Worm (Caenorhabditis elegans): ENCODE data around the gene srw-17.
A peak's percentile ranks its signal among the peaks of the same experiment; 100 is the strongest.

Gene srw-17

DNA sequence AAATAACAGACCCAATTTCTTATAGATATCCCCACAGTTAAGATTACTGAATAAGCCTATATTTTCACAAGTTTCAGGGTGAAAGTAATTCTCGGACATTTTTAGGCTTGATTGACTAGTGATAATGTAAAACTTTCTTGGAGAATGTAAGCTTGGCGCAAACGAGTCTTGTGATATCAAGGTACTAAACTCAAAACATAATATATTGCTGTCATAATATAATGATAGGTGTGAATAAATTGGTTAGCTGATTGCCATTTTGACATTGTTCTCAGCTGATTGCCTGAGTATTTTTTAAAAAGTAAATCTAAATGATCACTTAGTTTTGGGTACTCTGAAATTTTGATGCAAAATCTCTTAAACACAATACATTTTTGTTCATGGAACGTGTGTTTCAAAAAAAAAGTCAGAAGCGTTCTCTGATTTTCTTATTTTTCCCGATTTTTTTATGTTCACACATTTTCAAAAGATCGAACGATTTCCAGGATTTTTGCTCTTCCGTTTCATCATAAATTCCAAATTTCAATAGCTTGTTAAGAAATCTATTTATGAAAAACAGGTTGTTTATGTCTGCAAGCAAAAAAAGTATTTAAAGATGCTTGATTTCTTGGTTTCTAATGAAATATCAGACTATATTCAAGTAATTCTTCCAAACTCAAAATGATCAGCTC, 4.6 kb upstream of the srw-17 start, which contains the start of the genes srw-19 and srx-51:
Gene srw-19, minus strand, starts transcription at position 101 of the 671 bp plus-strand sequence.
Gene srx-51, plus strand, starts transcription at position 621 of the 671 bp plus-strand sequence.
- no peak for TF ChIP-seq nhr-102 (tag; optimal IDR thresholded peaks at IDR 0.05)
- TF ChIP-seq Y48G9A.11 (GFP tag; IDR thresholded peaks at IDR 0.05): no peak
- TF ChIP-seq daf-8 (GFP tag; IDR thresholded peaks at IDR 0.05): no peak
- no peak for TF ChIP-seq fos-1 (tag; optimal IDR thresholded peaks at IDR 0.05)
- TF ChIP-seq zip-2 (tag; optimal IDR thresholded peaks at IDR 0.05): no peak
- TF ChIP-seq arid-1 (GFP tag; conservative IDR thresholded peaks at IDR 0.05): no peak
- no peak for TF ChIP-seq lin-38 (GFP tag; IDR thresholded peaks at IDR 0.05)
- no peak for TF ChIP-seq mep-1 (tag; optimal IDR thresholded peaks at IDR 0.05)
- TF ChIP-seq ZK546.5 (tag; optimal IDR thresholded peaks at IDR 0.05): no peak
- TF ChIP-seq nhr-6 (tag; optimal IDR thresholded peaks at IDR 0.05): no peak
- TF ChIP-seq Y75B8A.6 (GFP tag; IDR thresholded peaks at IDR 0.05): no peak
- no peak for TF ChIP-seq mxl-2 (GFP tag; conservative IDR thresholded peaks at IDR 0.05)
- TF ChIP-seq R02D3.7 (tag; optimal IDR thresholded peaks at IDR 0.05): no peak
- TF ChIP-seq zfp-3 (GFP tag; conservative IDR thresholded peaks at IDR 0.05): no peak

DNA sequence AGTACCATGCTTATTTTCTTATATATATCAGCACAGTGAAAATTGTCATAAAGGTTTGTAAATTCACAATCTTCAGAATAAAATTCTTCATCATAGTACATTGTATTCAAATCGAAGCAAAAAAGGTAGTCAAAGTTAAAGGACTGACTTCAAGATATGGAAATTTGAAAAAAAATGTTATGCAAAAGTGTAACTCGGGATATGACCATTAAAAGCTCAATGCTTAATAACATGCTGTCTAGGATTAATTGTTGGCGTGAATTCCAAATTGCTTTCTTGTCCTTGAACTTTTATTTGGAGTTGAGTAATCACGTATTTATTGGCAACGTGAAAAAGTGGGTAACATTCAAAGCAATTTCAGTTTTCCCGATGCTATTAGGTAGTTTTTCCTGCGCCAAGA, 2.1 kb downstream of the srw-17 start, which contains the start of gene srw-16:
Gene srw-16, minus strand, starts transcription at position 101 of the 400 bp plus-strand sequence.
- TF ChIP-seq spr-1 (tag; optimal IDR thresholded peaks at IDR 0.05) (no peak), pha-4 (GFP tag; IDR thresholded peaks at IDR 0.05) (no peak), pha-4 (tag; optimal IDR thresholded peaks at IDR 0.05) (no peak), madf-9 (GFP tag; conservative IDR thresholded peaks at IDR 0.05) (no peak), aha-1 (tag) (no peak), fos-1 (tag; optimal IDR thresholded peaks at IDR 0.05) (no peak), zip-2 (tag; optimal IDR thresholded peaks at IDR 0.05) (no peak), pqm-1 (tag; optimal IDR thresholded peaks at IDR 0.05) (no peak), lin-29 (GFP tag; IDR thresholded peaks at IDR 0.05) (no peak), lin-1 (GFP tag; IDR thresholded peaks at IDR 0.05) (no peak)

DNA sequence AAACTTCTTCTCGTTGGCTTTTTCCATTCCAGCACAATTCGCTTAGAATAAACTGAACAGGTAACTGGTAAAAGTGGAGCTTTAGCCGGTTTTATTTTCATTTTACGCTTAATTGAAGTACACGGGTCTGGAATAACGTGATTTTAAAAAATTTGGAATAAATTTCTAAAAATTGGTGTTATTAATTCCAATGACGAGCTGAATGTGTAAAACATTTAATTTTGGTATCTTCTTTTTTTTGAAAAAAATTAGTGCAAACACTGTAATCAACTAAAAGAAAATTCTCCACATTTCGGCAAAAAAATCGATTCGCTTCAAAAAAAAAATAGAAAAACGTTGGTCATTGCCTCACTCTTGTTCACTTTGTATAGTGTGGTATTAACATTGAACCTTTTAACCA, 4.6 kb downstream of the srw-17 start, which contains the start of gene T10H4.4:
Gene T10H4.4, minus strand, starts transcription at position 101 of the 400 bp plus-strand sequence.
- TF ChIP-seq nhr-42 (GFP tag; IDR thresholded peaks at IDR 0.05) (no peak), aha-1 (tag) (peak; percentile 65), cey-2 (tag; optimal IDR thresholded peaks at IDR 0.05; ENCODE audit: borderline replicate concordance, insufficient read depth) (no peak), mxl-2 (GFP tag; conservative IDR thresholded peaks at IDR 0.05) (no peak), madf-9 (GFP tag; conservative IDR thresholded peaks at IDR 0.05) (no peak), spr-3 (GFP tag; optimal IDR thresholded peaks at IDR 0.05) (no peak)

DNA sequence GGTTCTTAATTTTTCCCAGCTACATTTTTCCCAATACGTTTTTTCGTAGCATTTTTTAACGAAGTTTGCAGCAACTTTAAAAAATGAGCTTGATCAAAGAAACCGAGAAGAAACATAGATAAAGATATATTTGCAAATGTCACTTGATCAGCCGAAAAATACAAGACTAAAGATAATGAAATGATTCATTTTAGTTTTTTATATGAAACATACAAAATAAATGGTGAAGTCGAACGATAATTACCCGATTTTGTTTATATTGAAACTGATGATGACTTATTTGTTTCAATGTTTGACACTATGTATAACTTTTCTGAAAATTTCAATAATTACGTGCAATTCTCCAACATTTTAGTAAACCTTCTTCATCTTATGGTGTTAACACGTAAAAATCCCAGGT, 8.5 kb downstream of the srw-17 start, which contains the start of gene srw-22:
Gene srw-22, plus strand, starts transcription at position 301 of the 400 bp plus-strand sequence.
- TF ChIP-seq Y48G9A.11 (GFP tag; IDR thresholded peaks at IDR 0.05) (no peak), unc-62 (GFP tag; optimal IDR thresholded peaks at IDR 0.05 in 1 of 2) (peak in 1 of 2 experiments; percentile 56), unc-62 (tag; optimal IDR thresholded peaks at IDR 0.05) (no peak)

DNA sequence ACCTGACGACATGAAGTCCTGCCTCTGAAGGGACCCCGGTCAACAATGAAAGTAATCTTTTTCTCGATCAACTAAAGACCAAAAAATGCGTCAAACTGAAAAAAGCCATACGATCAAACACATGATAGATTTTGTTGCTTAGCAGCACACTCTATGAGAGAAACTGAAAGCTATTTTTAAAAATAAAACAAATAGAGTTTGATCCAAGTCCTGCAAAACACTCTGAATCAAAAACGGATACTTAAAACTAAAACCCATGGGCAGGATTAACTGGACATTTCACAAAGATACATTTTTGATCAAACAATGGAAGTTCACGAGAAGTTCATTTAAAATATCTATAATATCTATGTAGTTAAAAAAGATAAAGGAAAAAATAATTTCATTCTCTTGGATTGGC, 9.4 kb downstream of the srw-17 start, which contains the start of gene T10H4.13:
Gene T10H4.13, minus strand, starts transcription at position 101 of the 400 bp plus-strand sequence.
- TF ChIP-seq dmd-9 (GFP tag; IDR thresholded peaks at IDR 0.05) (no peak), ceh-62 (tag; optimal IDR thresholded peaks at IDR 0.05) (no peak), hlh-11 (tag; optimal IDR thresholded peaks at IDR 0.05) (no peak), T26A8.4 (GFP tag; IDR thresholded peaks at IDR 0.05) (no peak), rbr-2 (tag; optimal IDR thresholded peaks at IDR 0.05) (no peak), nhr-76 (tag; optimal IDR thresholded peaks at IDR 0.05) (no peak), nhr-10 (tag; optimal IDR thresholded peaks at IDR 0.05) (no peak), egl-27 (tag; optimal IDR thresholded peaks at IDR 0.05) (no peak), attf-4 (tag; optimal IDR thresholded peaks at IDR 0.05) (no peak), ceh-32 (tag; optimal IDR thresholded peaks at IDR 0.05; ENCODE audit: poor library complexity) (no peak), nhr-28 (tag; optimal IDR thresholded peaks at IDR 0.05) (no peak), cey-2 (tag; optimal IDR thresholded peaks at IDR 0.05; ENCODE audit: borderline replicate concordance, insufficient read depth) (no peak), unc-39 (tag; optimal IDR thresholded peaks at IDR 0.05) (no peak), F10B5.3 (tag; optimal IDR thresholded peaks at IDR 0.05) (no peak), vab-7 (GFP tag; IDR thresholded peaks at IDR 0.05) (no peak), egl-43 (GFP tag; IDR thresholded peaks at IDR 0.05) (no peak), nhr-6 (tag; optimal IDR thresholded peaks at IDR 0.05) (no peak), zip-11 (GFP tag; IDR thresholded peaks at IDR 0.05) (no peak)
